Fruit fly (Drosophila melanogaster) ovary, adult (tissue): ENCODE results near the gene glec.

ENCODE experiments used
- CG17801 ChIP-seq: fragments of 200-800 bp; optimal IDR thresholded peaks from 2 replicates; lab custom pipeline; 2019; ENCODE audit warnings: missing biosample characterization, mild to moderate bottlenecking, missing genetic modification characterization, moderate library complexity; ENCODE audit not compliant: partially characterized antibody

The glec gene

dm6 chr3R:21848271-21848670 lies 7.8 kb downstream of the glec start:
- no peak for TF ChIP-seq CG17801 (GFP tag; lab: Kevin White, UChicago)

- no peak for TF ChIP-seq CG17801 (GFP tag; lab: Kevin White, UChicago)
Observed at dm6 chr3R:21847438-21847837, 8.6 kb downstream of the glec start.

- no peak for TF ChIP-seq CG17801 (GFP tag; lab: Kevin White, UChicago)
Observed at dm6 chr3R:21846559-21846958, 9.5 kb downstream of the glec start, which contains the start of gene Gr93d. Gene Gr93d, minus strand, starts transcription at chr3R:21846659.

dm6 chr3R:21845165-21845564 lies 10.9 kb downstream of the glec start, which contains the start of gene Gr93c:
Gene Gr93c, minus strand, starts transcription at chr3R:21845265.
- no peak for TF ChIP-seq CG17801 (GFP tag; lab: Kevin White, UChicago)

- TF ChIP-seq CG17801 (GFP tag; lab: Kevin White, UChicago), result no peak
Observed at dm6 chr3R:21843665-21844064, 12.4 kb downstream of the glec start, which contains the start of gene Gr93b. Gene Gr93b, minus strand, starts transcription at chr3R:21843765.

- TF ChIP-seq CG17801 (GFP tag; lab: Kevin White, UChicago), result no peak
Observed at dm6 chr3R:21841474-21842376, 14.3 kb downstream of the glec start.

- no peak for TF ChIP-seq CG17801 (GFP tag; lab: Kevin White, UChicago)
Observed at dm6 chr3R:21840432-21840831, 15.6 kb downstream of the glec start.

dm6 chr3R:21839636-21840035 lies 16.4 kb downstream of the glec start:
- TF ChIP-seq CG17801 (GFP tag; lab: Kevin White, UChicago), result peak; percentile 92

dm6 chr3R:21838505-21838956 lies 17.5 kb downstream of the glec start:
- TF ChIP-seq CG17801 (GFP tag; lab: Kevin White, UChicago), result no peak

dm6 chr3R:21837069-21837977 lies 18.7 kb downstream of the glec start:
- no peak for TF ChIP-seq CG17801 (GFP tag; lab: Kevin White, UChicago)

- no peak for TF ChIP-seq CG17801 (GFP tag; lab: Kevin White, UChicago)
Observed at dm6 chr3R:21836614-21837013, 19.5 kb downstream of the glec start.

dm6 chr3R:21836201-21836504 lies 19.9 kb downstream of the glec start:
- no peak for TF ChIP-seq CG17801 (GFP tag; lab: Kevin White, UChicago)

dm6 chr3R:21835388-21836200 lies 20.5 kb downstream of the glec start:
- no peak for TF ChIP-seq CG17801 (GFP tag; lab: Kevin White, UChicago)
